Fruit fly (Drosophila melanogaster): ENCODE data around the gene CG7706.

CG7706 gene

dm6 chr3R:18663525-18663924, 14.1 kb upstream of the CG7706 start, which contains the start of the genes Cpsf73 and Gos28 (continued):
- TF ChIP-seq CG18619 (GFP tag; optimal IDR thresholded peaks at IDR 0.05) (no peak), wdn (GFP tag; IDR thresholded peaks at IDR 0.05) (no peak), bbx (GFP tag; IDR thresholded peaks at IDR 0.05; ENCODE audit: partially characterized antibody) (peak; percentile 47; the same call in 1 of the 2 replicates), stwl (tag; optimal IDR thresholded peaks at IDR 0.05) (peak; percentile 75), twi (tag; optimal IDR thresholded peaks at IDR 0.05) (peak; percentile 3), CG7928 (GFP tag; optimal IDR thresholded peaks at IDR 0.05) (peak; percentile 78), Fer2 (tag; optimal IDR thresholded peaks at IDR 0.05) (no peak), CG3838 (GFP tag; optimal IDR thresholded peaks at IDR 0.05) (no peak), salm (tag; optimal IDR thresholded peaks at IDR 0.05) (no peak), hbn (GFP tag; IDR thresholded peaks at IDR 0.05; ENCODE audit: partially characterized antibody) (no peak), bsh (GFP tag; optimal IDR thresholded peaks at IDR 0.05) (peak in 1 of 2 experiments; percentile 1), maf-S (GFP tag; optimal IDR thresholded peaks at IDR 0.05) (no peak), eve (GFP tag; optimal IDR thresholded peaks at IDR 0.05) (no peak), CG16815 (GFP tag; optimal IDR thresholded peaks at IDR 0.05) (no peak), CG4707 (GFP tag; optimal IDR thresholded peaks at IDR 0.05) (no peak), CG6175 (GFP tag; IDR thresholded peaks at IDR 0.05) (no peak), Dad (GFP tag; optimal IDR thresholded peaks at IDR 0.05) (no peak), pros (GFP tag; optimal IDR thresholded peaks at IDR 0.05) (no peak), CG14667 (GFP tag; IDR thresholded peaks at IDR 0.05) (no peak), CG7987 (GFP tag; optimal IDR thresholded peaks at IDR 0.05) (no peak), HLH4C (GFP tag; IDR thresholded peaks at IDR 0.05; ENCODE audit: partially characterized antibody) (no peak), CG10654 (GFP tag; optimal IDR thresholded peaks at IDR 0.05) (no peak), unc-4 (GFP tag; IDR thresholded peaks at IDR 0.05; ENCODE audit: partially characterized antibody) (0 out of 2 replicates have a peak, but pooled peaks have one; percentile 34), nerfin-1 (tag; optimal IDR thresholded peaks at IDR 0.05) (peak; percentile 41), Awh (GFP tag; IDR thresholded peaks at IDR 0.05) (no peak), CG13624 (GFP tag; optimal IDR thresholded peaks at IDR 0.05) (no peak), her (GFP tag; optimal IDR thresholded peaks at IDR 0.05) (no peak), gt (GFP tag; IDR thresholded peaks at IDR 0.05) (no peak), CG11696 (GFP tag; IDR thresholded peaks at IDR 0.05) (no peak), CG8944 (GFP tag; optimal IDR thresholded peaks at IDR 0.05) (peak; percentile 18), crp (GFP tag; optimal IDR thresholded peaks at IDR 0.05) (peak in 1 of 2 experiments; percentile 54), CG4820 (GFP tag; optimal IDR thresholded peaks at IDR 0.05) (no peak), CG8359 (GFP tag; optimal IDR thresholded peaks at IDR 0.05; ENCODE audit: borderline replicate concordance) (no peak), CG17361 (GFP tag; IDR thresholded peaks at IDR 0.05) (peak; percentile 42; the same call in 1 of the 3 replicates), crc (GFP tag; optimal IDR thresholded peaks at IDR 0.05) (no peak), HLHmδ (GFP tag; optimal IDR thresholded peaks at IDR 0.05) (no peak), sisA (GFP tag; IDR thresholded peaks at IDR 0.05) (peak; percentile 28; the same call in 1 of the 2 replicates), org-1 (GFP tag; optimal IDR thresholded peaks at IDR 0.05) (no peak), E2f1 (GFP tag; IDR thresholded peaks at IDR 0.05) (no peak), caup (GFP tag; optimal IDR thresholded peaks at IDR 0.05; ENCODE audit: severe bottlenecking) (no peak), Nf-YC (tag; optimal IDR thresholded peaks at IDR 0.05) (peak; percentile 19), CG11456 (GFP tag; IDR thresholded peaks at IDR 0.05) (no peak), CG16813 (GFP tag; IDR thresholded peaks at IDR 0.05; ENCODE audit: partially characterized antibody) (peak; percentile 50), Hmx (GFP tag; optimal IDR thresholded peaks at IDR 0.05) (no peak), Sox100B (GFP tag; optimal IDR thresholded peaks at IDR 0.05) (no peak), al (GFP tag; IDR thresholded peaks at IDR 0.05) (no peak), CG32772 (GFP tag; IDR thresholded peaks at IDR 0.05) (no peak), CG6254 (GFP tag; optimal IDR thresholded peaks at IDR 0.05) (no peak), nau (GFP tag; optimal IDR thresholded peaks at IDR 0.05) (no peak), Hr51 (GFP tag; optimal IDR thresholded peaks at IDR 0.05) (no peak)
